Worm (Caenorhabditis elegans) whole organism, midembryonic: Measurements from ENCODE around the gene Y38H6C.13.

Experiments
- T22C8.4 ChIP-seq: fragments of 200-800 bp; sonication (Bioruptor generic); IDR thresholded peaks from 2 replicates; pipeline ENCODE4 v1.3.6; 2022; ENCODE audit warnings: missing genetic modification characterization, missing compliant biosample characterization
- cog-1 ChIP-seq: sonication (generic microtip); optimal IDR thresholded peaks from 2 replicates; lab custom pipeline; 2016; ENCODE audit warnings: missing genetic modification characterization, missing compliant biosample characterization
- flt-1 ChIP-seq: fragments of 200-800 bp; sonication (Bioruptor generic); IDR thresholded peaks from 2 replicates; pipeline ENCODE4 v1.3.6; 2022; ENCODE audit warnings: missing genetic modification characterization, missing compliant biosample characterization
- med-1 ChIP-seq: sonication (generic microtip); optimal IDR thresholded peaks from 2 replicates; lab custom pipeline; 2017; ENCODE audit warnings: missing genetic modification characterization, mild to moderate bottlenecking, missing compliant biosample characterization, antibody characterized with exemption, missing genetic modification reagents; ENCODE audit not compliant: insufficient read depth
- ref-1 ChIP-seq: fragments of 200-800 bp; sonication (Bioruptor generic); conservative IDR thresholded peaks from 2 replicates; pipeline ENCODE4 v1.3.6; 2022; ENCODE audit warnings: missing genetic modification reagents, missing genetic modification characterization, missing compliant biosample characterization
- tab-1 ChIP-seq: fragments of 200-800 bp; sonication (Bioruptor generic); IDR thresholded peaks from 2 replicates; pipeline ENCODE4 v1.3.6; 2022; ENCODE audit warnings: missing genetic modification characterization, missing compliant biosample characterization
- ztf-23 ChIP-seq: fragments of 200-800 bp; sonication (Bioruptor generic); IDR thresholded peaks from 2 replicates; pipeline ENCODE4 v1.3.6; 2022; ENCODE audit warnings: missing genetic modification reagents, missing genetic modification characterization, missing compliant biosample characterization
- ztf-29 ChIP-seq: fragments of 200-800 bp; sonication (Bioruptor generic); IDR thresholded peaks from 2 replicates; pipeline ENCODE4 v1.3.6; 2022; ENCODE audit warnings: missing genetic modification reagents, missing genetic modification characterization, missing compliant biosample characterization

DNA sequence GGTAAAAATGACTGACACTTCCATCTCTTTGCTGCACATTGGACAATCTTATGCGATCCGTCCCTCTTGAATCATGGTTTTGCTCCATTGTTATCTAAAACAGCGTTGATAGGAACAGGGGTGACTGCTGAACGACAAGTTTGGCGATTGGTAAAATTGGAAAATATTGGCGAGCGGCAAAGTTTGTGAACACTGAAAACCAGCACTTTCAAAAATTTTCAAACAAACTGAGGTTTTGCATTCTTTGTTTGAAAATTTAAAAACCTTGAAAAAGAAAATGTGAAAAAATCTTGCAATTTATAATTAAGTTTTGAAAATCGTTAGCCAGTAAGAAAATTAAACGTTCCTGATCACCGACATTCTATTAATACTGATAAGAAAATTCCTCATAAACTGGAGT lies 38.9 kb downstream of the Y38H6C.13 start, which contains the start of gene F26F2.3:
- TF ChIP-seq ztf-23 (GFP tag; lab: Robert Waterston, UW) (no peak), T22C8.4 (GFP tag; lab: Robert Waterston, UW) (no peak), med-1 (no peak), ref-1 (GFP tag; lab: Robert Waterston, UW) (no peak), tab-1 (GFP tag; lab: Robert Waterston, UW) (no peak), flt-1 (GFP tag; lab: Robert Waterston, UW) (no peak), ztf-29 (GFP tag; lab: Robert Waterston, UW) (no peak), cog-1 (tag; lab: Kevin White, UChicago) (no peak)
